Worm (Caenorhabditis elegans): ENCODE data around the gene F57B1.1.

The F57B1.1 gene

DNA sequence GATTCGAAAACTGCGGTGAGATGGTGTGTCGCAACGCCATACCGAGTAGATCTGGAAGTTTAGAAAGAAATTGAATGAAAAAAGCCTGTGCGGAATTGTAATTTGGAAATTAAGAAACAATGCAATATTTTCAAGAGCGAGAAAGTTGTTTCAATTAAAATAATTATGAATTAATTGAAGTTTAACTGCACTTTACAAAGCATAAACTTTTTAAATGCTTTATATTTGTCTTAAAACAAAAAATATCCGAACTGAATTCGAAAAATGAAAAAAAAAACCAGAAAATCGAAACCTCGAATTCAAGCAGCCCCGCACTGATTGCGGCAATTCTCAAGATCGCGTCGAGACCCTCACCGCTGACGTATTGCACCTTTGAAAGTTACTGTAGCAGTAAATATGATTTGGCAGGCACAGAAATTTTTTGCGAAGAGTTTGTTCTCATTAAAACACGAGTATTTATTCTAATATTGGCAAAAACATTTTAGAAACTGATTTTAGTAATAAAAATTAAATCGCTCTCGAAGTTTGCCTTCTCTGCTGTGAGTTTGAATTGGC lies 1.9 kb downstream of the F57B1.1 start, which contains the start of gene sun-1 (continued):
- TF ChIP-seq ztf-6 (GFP tag; IDR thresholded peaks at IDR 0.05) = no peak
- TF ChIP-seq sptf-2 (GFP tag; optimal IDR thresholded peaks at IDR 0.05) = no peak
- TF ChIP-seq akir-1 (GFP tag; optimal IDR thresholded peaks at IDR 0.05) = no peak
- TF ChIP-seq sdz-38 (tag; optimal IDR thresholded peaks at IDR 0.05) = no peak
- TF ChIP-seq B0019.2 (GFP tag; conservative IDR thresholded peaks at IDR 0.05) = no peak
- TF ChIP-seq bed-1 (GFP tag; IDR thresholded peaks at IDR 0.05) = no peak
- no peak for TF ChIP-seq repo-1 (tag; optimal IDR thresholded peaks at IDR 0.05)
- no peak for TF ChIP-seq unc-62 (GFP tag; optimal IDR thresholded peaks at IDR 0.05)
- TF ChIP-seq lin-26 (GFP tag; IDR thresholded peaks at IDR 0.05) = no peak
- no peak for TF ChIP-seq nhr-80 (tag; optimal IDR thresholded peaks at IDR 0.05)
- no peak for TF ChIP-seq cebp-2 (GFP tag; IDR thresholded peaks at IDR 0.05)
- TF ChIP-seq fkh-3 (tag; optimal IDR thresholded peaks at IDR 0.05) = no peak
- no peak for TF ChIP-seq let-607 (tag; optimal IDR thresholded peaks at IDR 0.05)
- peak; percentile 86 for TF ChIP-seq F33H1.4 (GFP tag; IDR thresholded peaks at IDR 0.05)
- TF ChIP-seq ztf-25 (GFP tag; IDR thresholded peaks at IDR 0.05) = no peak
- TF ChIP-seq rcor-1 (GFP tag; IDR thresholded peaks at IDR 0.05) = no peak
- TF ChIP-seq madf-6 (GFP tag; IDR thresholded peaks at IDR 0.05) = peak; percentile 93
- TF ChIP-seq lin-40 (tag; optimal IDR thresholded peaks at IDR 0.05) = no peak
- no peak for TF ChIP-seq hsf-1 (GFP tag; IDR thresholded peaks at IDR 0.05)
- TF ChIP-seq ceh-58 (GFP tag; IDR thresholded peaks at IDR 0.05) = no peak
- no peak for TF ChIP-seq F37B4.10 (GFP tag; IDR thresholded peaks at IDR 0.05)
- TF ChIP-seq K12H6.12 (tag; optimal IDR thresholded peaks at IDR 0.05) = no peak
- TF ChIP-seq nhr-90 (tag; optimal IDR thresholded peaks at IDR 0.05) = no peak
- TF ChIP-seq ceh-79 (tag; optimal IDR thresholded peaks at IDR 0.05) = no peak
- no peak for TF ChIP-seq tbp1 (GFP tag; optimal IDR thresholded peaks at IDR 0.05)
- no peak for TF ChIP-seq tbx-9 (tag; optimal IDR thresholded peaks at IDR 0.05; ENCODE audit: borderline replicate concordance)
- TF ChIP-seq B0336.3 (GFP tag; IDR thresholded peaks at IDR 0.05) = no peak
- 0 out of 2 replicates have a peak, but pooled peaks have one; percentile 20 for TF ChIP-seq ceh-91 (GFP tag; IDR thresholded peaks at IDR 0.05)
- TF ChIP-seq mel-28 (tag; optimal IDR thresholded peaks at IDR 0.05; ENCODE audit: borderline replicate concordance) = no peak
- no peak for TF ChIP-seq atf-7 (tag; optimal IDR thresholded peaks at IDR 0.05)
- TF ChIP-seq dpff-1 (tag; optimal IDR thresholded peaks at IDR 0.05) = no peak
- no peak for TF ChIP-seq ceh-100 (GFP tag; IDR thresholded peaks at IDR 0.05)
- no peak for TF ChIP-seq egl-44 (GFP tag; IDR thresholded peaks at IDR 0.05)
- no peak for TF ChIP-seq bed-2 (GFP tag; IDR thresholded peaks at IDR 0.05)
- TF ChIP-seq lin-35 (GFP tag; optimal IDR thresholded peaks at IDR 0.05) = no peak
- no peak for TF ChIP-seq zim-3 (tag; optimal IDR thresholded peaks at IDR 0.05)
- TF ChIP-seq xnd-1 (tag; optimal IDR thresholded peaks at IDR 0.05) = peak; percentile 86
- TF ChIP-seq nfya-2 (GFP tag; IDR thresholded peaks at IDR 0.05) = no peak
- no peak for TF ChIP-seq nfyb-1 (GFP tag; IDR thresholded peaks at IDR 0.05)
- TF ChIP-seq madf-10 (tag; optimal IDR thresholded peaks at IDR 0.05) = no peak
- TF ChIP-seq zfh-2 (GFP tag; conservative IDR thresholded peaks at IDR 0.05) = no peak
- no peak for TF ChIP-seq ztf-26 (tag; optimal IDR thresholded peaks at IDR 0.05)
- no peak for TF ChIP-seq lsy-27 (tag; optimal IDR thresholded peaks at IDR 0.05; ENCODE audit: borderline replicate concordance, insufficient read depth)
- no peak for TF ChIP-seq nfya-1 (tag; optimal IDR thresholded peaks at IDR 0.05; ENCODE audit: borderline replicate concordance, insufficient read depth)
- no peak for TF ChIP-seq Y53F4B.3 (GFP tag; IDR thresholded peaks at IDR 0.05)
- peak; percentile 6 for TF ChIP-seq him-1 (tag; optimal IDR thresholded peaks at IDR 0.05)
- no peak for TF ChIP-seq Y95B8A.8 (GFP tag; IDR thresholded peaks at IDR 0.05)
- TF ChIP-seq T26A5.8 (tag; optimal IDR thresholded peaks at IDR 0.05) = no peak
- TF ChIP-seq ama-1 (optimal IDR thresholded peaks at IDR 0.05) = no peak
- TF ChIP-seq ama-1 (GFP tag; optimal IDR thresholded peaks at IDR 0.05) = no peak

All from whole organism, young adult.